Worm (Caenorhabditis elegans) whole organism, L3 larva: Measurements from ENCODE around the gene Y7A5A.2.

ENCODE experiments used
- R02D3.7 ChIP-seq: fragments of 150-350 bp; optimal IDR thresholded peaks from 2 replicates; lab custom pipeline; 2014; ENCODE audit warnings: missing biosample characterization, missing genetic modification characterization
- ZK546.5 ChIP-seq: sonication (generic microtip); optimal IDR thresholded peaks from 2 replicates; lab custom pipeline; 2017; ENCODE audit warnings: missing biosample characterization, missing genetic modification characterization
- aly-2 ChIP-seq: fragments of 150-350 bp; optimal IDR thresholded peaks from 2 replicates; lab custom pipeline; 2014; ENCODE audit warnings: missing biosample characterization, missing genetic modification characterization
- ama-1 ChIP-seq: fragments of 150-350 bp; optimal IDR thresholded peaks from 2 replicates; lab custom pipeline; 2018
- ceh-16 ChIP-seq: sonication (generic microtip); optimal IDR thresholded peaks from 2 replicates; lab custom pipeline; 2017; ENCODE audit warnings: missing biosample characterization, missing genetic modification characterization
- ceh-28 ChIP-seq: fragments of 150-350 bp; optimal IDR thresholded peaks from 2 replicates; lab custom pipeline; 2014; ENCODE audit warnings: missing biosample characterization, missing genetic modification reagents, missing genetic modification characterization
- ceh-82 ChIP-seq: fragments of 150-350 bp; optimal IDR thresholded peaks from 2 replicates; lab custom pipeline; 2014; ENCODE audit warnings: missing biosample characterization, missing genetic modification characterization
- ceh-9 ChIP-seq: sonication (generic microtip); optimal IDR thresholded peaks from 2 replicates; lab custom pipeline; 2018; ENCODE audit warnings: missing biosample characterization, missing genetic modification characterization
- daf-12 ChIP-seq: fragments of 150-350 bp; optimal IDR thresholded peaks from 2 replicates; lab custom pipeline; 2014; ENCODE audit warnings: missing biosample characterization, missing genetic modification reagents, missing genetic modification characterization
- egl-27 ChIP-seq: sonication (generic microtip); optimal IDR thresholded peaks from 4 replicates; lab custom pipeline; 2017; ENCODE audit warnings: missing biosample characterization, missing genetic modification reagents, missing genetic modification characterization
- egl-5 ChIP-seq: fragments of 150-350 bp; optimal IDR thresholded peaks from 2 replicates; lab custom pipeline; 2017; ENCODE audit warnings: missing biosample characterization, missing genetic modification reagents, missing genetic modification characterization, inconsistent platforms
- elt-1 ChIP-seq: fragments of 150-350 bp; optimal IDR thresholded peaks from 2 replicates; lab custom pipeline; 2014; ENCODE audit warnings: missing biosample characterization, missing genetic modification characterization
- elt-2 ChIP-seq: sonication (generic microtip); optimal IDR thresholded peaks from 2 replicates; lab custom pipeline; 2016; ENCODE audit warnings: missing genetic modification reagents, mild to moderate bottlenecking, missing genetic modification characterization, missing compliant biosample characterization
- elt-3 ChIP-seq, 3 experiments: fragments of 150-350 bp in 1 of 3; sonication (generic microtip) in 2 of 3; optimal IDR thresholded peaks; 2 replicates in 2 of 3; 4 replicates in 1 of 3; lab custom pipeline; 2014 to 2017; ENCODE audit warnings: missing biosample characterization in 3 of 3, missing genetic modification characterization in 3 of 3
- eor-1 ChIP-seq, 2 experiments: fragments of 150-350 bp; optimal IDR thresholded peaks; 2 replicates each; lab custom pipeline; 2014 to 2018; ENCODE audit warnings: missing biosample characterization in 2 of 2, missing genetic modification characterization in 2 of 2
- fkh-10 ChIP-seq: sonication (generic microtip); optimal IDR thresholded peaks from 2 replicates; lab custom pipeline; 2017; ENCODE audit warnings: missing biosample characterization, missing genetic modification reagents, missing genetic modification characterization
- fkh-2 ChIP-seq: fragments of 150-350 bp; optimal IDR thresholded peaks from 2 replicates; lab custom pipeline; 2014; ENCODE audit warnings: missing biosample characterization, missing genetic modification reagents, missing genetic modification characterization
- fos-1 ChIP-seq: fragments of 150-350 bp; optimal IDR thresholded peaks from 2 replicates; lab custom pipeline; 2014; ENCODE audit warnings: missing biosample characterization, missing genetic modification characterization
- hmg-11 ChIP-seq: sonication (generic microtip); optimal IDR thresholded peaks from 2 replicates; lab custom pipeline; 2016; ENCODE audit warnings: missing genetic modification characterization, missing compliant biosample characterization
- jun-1 ChIP-seq: fragments of 150-350 bp; optimal IDR thresholded peaks from 2 replicates; lab custom pipeline; 2014; ENCODE audit warnings: missing biosample characterization, missing genetic modification reagents, missing genetic modification characterization
- lin-15B ChIP-seq: fragments of 150-350 bp; optimal IDR thresholded peaks from 2 replicates; lab custom pipeline; 2014; ENCODE audit warnings: missing biosample characterization, missing genetic modification characterization
- lin-39 ChIP-seq: fragments of 150-350 bp; optimal IDR thresholded peaks from 2 replicates; lab custom pipeline; 2018; ENCODE audit warnings: missing biosample characterization, missing genetic modification reagents, missing genetic modification characterization
- lsy-12 ChIP-seq: sonication (generic microtip); optimal IDR thresholded peaks from 2 replicates; lab custom pipeline; 2016; ENCODE audit warnings: mild to moderate bottlenecking, missing genetic modification characterization, missing compliant biosample characterization
- mdl-1 ChIP-seq: fragments of 150-350 bp; optimal IDR thresholded peaks from 2 replicates; lab custom pipeline; 2014; ENCODE audit warnings: missing biosample characterization, missing genetic modification characterization
- mml-1 ChIP-seq: fragments of 150-350 bp; sonication (generic microtip); optimal IDR thresholded peaks from 3 replicates; lab custom pipeline; 2014; ENCODE audit warnings: missing biosample characterization, missing genetic modification characterization
- nfya-1 ChIP-seq: sonication (generic microtip); optimal IDR thresholded peaks from 2 replicates; lab custom pipeline; 2017; ENCODE audit warnings: missing genetic modification characterization, mild to moderate bottlenecking, missing compliant biosample characterization, antibody characterized with exemption, moderate library complexity; ENCODE audit not compliant: insufficient read depth
- nhr-11 ChIP-seq: fragments of 150-350 bp; optimal IDR thresholded peaks from 2 replicates; lab custom pipeline; 2014; ENCODE audit warnings: missing biosample characterization, missing genetic modification characterization
- nhr-12 ChIP-seq: fragments of 150-350 bp; optimal IDR thresholded peaks from 2 replicates; lab custom pipeline; 2014; ENCODE audit warnings: missing biosample characterization, missing genetic modification characterization
- nhr-23 ChIP-seq: fragments of 150-350 bp; optimal IDR thresholded peaks from 2 replicates; lab custom pipeline; 2014; ENCODE audit warnings: missing biosample characterization, missing genetic modification reagents, missing genetic modification characterization
- nhr-237 ChIP-seq: fragments of 150-350 bp; optimal IDR thresholded peaks from 2 replicates; lab custom pipeline; 2014; ENCODE audit warnings: missing biosample characterization, missing genetic modification characterization
- nhr-25 ChIP-seq: sonication (generic microtip); optimal IDR thresholded peaks from 2 replicates; lab custom pipeline; 2017; ENCODE audit warnings: missing biosample characterization, missing genetic modification characterization
- nhr-28 ChIP-seq: fragments of 150-350 bp; optimal IDR thresholded peaks from 2 replicates; lab custom pipeline; 2014; ENCODE audit warnings: missing biosample characterization, missing genetic modification characterization
- nhr-43 ChIP-seq: sonication (generic microtip); optimal IDR thresholded peaks from 2 replicates; lab custom pipeline; 2016; ENCODE audit warnings: mild to moderate bottlenecking, missing genetic modification characterization, missing compliant biosample characterization; ENCODE audit not compliant: poor library complexity, severe bottlenecking
- nhr-67 ChIP-seq: fragments of 150-350 bp; optimal IDR thresholded peaks from 2 replicates; lab custom pipeline; 2014; ENCODE audit warnings: missing biosample characterization, missing genetic modification characterization
- nhr-76 ChIP-seq: fragments of 150-350 bp; sonication (generic microtip); optimal IDR thresholded peaks from 5 replicates; lab custom pipeline; 2014; ENCODE audit warnings: missing biosample characterization, missing genetic modification characterization
- nhr-77 ChIP-seq: fragments of 150-350 bp; optimal IDR thresholded peaks from 2 replicates; lab custom pipeline; 2014; ENCODE audit warnings: missing biosample characterization, missing genetic modification characterization
- pha-4 ChIP-seq: fragments of 150-350 bp; optimal IDR thresholded peaks from 2 replicates; lab custom pipeline; 2014; ENCODE audit warnings: missing biosample characterization, missing genetic modification reagents, missing genetic modification characterization
- pqm-1 ChIP-seq: fragments of 150-350 bp; optimal IDR thresholded peaks from 2 replicates; lab custom pipeline; 2017; ENCODE audit warnings: missing biosample characterization, missing genetic modification characterization, inconsistent platforms
- sea-2 ChIP-seq: fragments of 150-350 bp; sonication (generic microtip); optimal IDR thresholded peaks from 4 replicates; lab custom pipeline; 2014; ENCODE audit warnings: missing biosample characterization, missing genetic modification reagents, missing genetic modification characterization
- skn-1 ChIP-seq: fragments of 150-350 bp; optimal IDR thresholded peaks from 2 replicates; lab custom pipeline; 2014; ENCODE audit warnings: missing biosample characterization, missing genetic modification characterization
- snpc-4 ChIP-seq: fragments of 150-350 bp; optimal IDR thresholded peaks from 2 replicates; lab custom pipeline; 2014; ENCODE audit warnings: missing biosample characterization, missing genetic modification characterization
- tbx-2 ChIP-seq: sonication (generic microtip); optimal IDR thresholded peaks from 2 replicates; lab custom pipeline; 2016; ENCODE audit warnings: mild to moderate bottlenecking, missing genetic modification characterization, missing compliant biosample characterization
- unc-39 ChIP-seq: sonication (generic microtip); optimal IDR thresholded peaks from 4 replicates; lab custom pipeline; 2017; ENCODE audit warnings: missing biosample characterization, missing genetic modification characterization
- unc-62 ChIP-seq: fragments of 150-350 bp; sonication (generic microtip); optimal IDR thresholded peaks from 4 replicates; lab custom pipeline; 2014; ENCODE audit warnings: missing biosample characterization, missing genetic modification reagents, missing genetic modification characterization
- zag-1 ChIP-seq: fragments of 150-350 bp; optimal IDR thresholded peaks from 2 replicates; lab custom pipeline; 2014; ENCODE audit warnings: missing biosample characterization, missing genetic modification characterization
- ztf-11 ChIP-seq: fragments of 150-350 bp; optimal IDR thresholded peaks from 2 replicates; lab custom pipeline; 2014; ENCODE audit warnings: missing biosample characterization, missing genetic modification characterization
- ztf-4 ChIP-seq: fragments of 150-350 bp; optimal IDR thresholded peaks from 2 replicates; lab custom pipeline; 2014; ENCODE audit warnings: missing biosample characterization, missing genetic modification characterization

Y7A5A.2 gene

DNA sequence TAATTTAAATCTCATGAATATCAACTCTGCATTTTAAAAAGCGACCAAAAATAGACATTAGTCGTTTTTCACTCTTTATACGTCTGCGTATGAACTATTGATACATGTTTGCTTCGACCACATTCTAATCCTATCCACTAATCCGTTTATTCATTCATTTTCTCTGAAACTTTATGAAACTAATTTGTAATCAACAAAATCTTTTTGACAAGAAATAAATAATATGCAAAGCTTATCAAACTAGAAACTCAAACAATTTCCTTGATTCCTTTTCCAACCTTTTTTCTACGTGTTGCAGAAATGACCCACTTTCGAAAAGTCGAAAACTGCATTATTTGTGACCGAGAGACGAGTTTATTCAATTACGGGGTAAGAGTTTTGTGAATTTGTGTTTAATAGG, 30.2 kb downstream of the Y7A5A.2 start, which contains the start of gene nhr-255:
TSS of gene nhr-255 (plus strand) at position 301 of the 400 bp plus-strand sequence.
- TF ChIP-seq mdl-1 (tag; lab: Kevin White, UChicago) (no peak), daf-12 (no peak), nhr-25 (tag; lab: Kevin White, UChicago) (no peak), ceh-16 (tag; lab: Kevin White, UChicago) (no peak), egl-5 (tag; lab: Kevin White, UChicago) (no peak), lsy-12 (no peak), nhr-11 (tag; lab: Kevin White, UChicago) (no peak), nhr-237 (tag; lab: Kevin White, UChicago) (no peak), lin-15B (tag; lab: Kevin White, UChicago) (no peak), ceh-9 (tag; lab: Kevin White, UChicago) (no peak), nhr-76 (tag; lab: Kevin White, UChicago) (no peak), fos-1 (tag; lab: Kevin White, UChicago) (no peak), nhr-23 (tag; lab: Kevin White, UChicago) (no peak), zag-1 (tag; lab: Kevin White, UChicago) (no peak), pqm-1 (tag; lab: Kevin White, UChicago) (no peak), mml-1 (tag; lab: Kevin White, UChicago) (no peak), elt-2 (tag; lab: Kevin White, UChicago) (no peak)

DNA sequence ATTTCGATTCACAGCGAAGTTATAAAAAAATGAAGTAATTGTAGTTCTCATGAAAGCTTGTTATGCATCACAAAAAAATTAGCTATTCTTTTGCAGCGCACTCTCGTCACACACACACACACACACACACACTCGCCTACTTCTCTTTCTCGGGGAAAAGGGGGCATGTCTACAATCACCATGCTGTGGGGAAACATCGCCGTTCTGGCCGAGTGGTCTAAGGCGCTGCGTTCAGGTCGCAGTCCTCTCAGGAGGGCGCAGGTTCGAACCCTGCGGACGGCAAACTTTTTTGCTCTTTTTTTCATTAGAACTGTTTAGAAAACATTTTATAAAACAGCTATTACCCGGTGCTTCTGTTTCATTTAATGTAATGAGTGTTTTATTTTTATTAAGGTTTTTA, 30.7 kb downstream of the Y7A5A.2 start:
- no peak for TF ChIP-seq ztf-11 (tag; lab: Kevin White, UChicago)
- no peak for TF ChIP-seq ama-1
- TF ChIP-seq nhr-67 (tag; lab: Kevin White, UChicago): no peak
- no peak for TF ChIP-seq mdl-1 (tag; lab: Kevin White, UChicago)
- peak; percentile 20 for TF ChIP-seq skn-1 (tag; lab: Kevin White, UChicago)
- no peak for TF ChIP-seq nhr-76 (tag; lab: Kevin White, UChicago)
- no peak for TF ChIP-seq ceh-9 (tag; lab: Kevin White, UChicago)
- peak; percentile 94 for TF ChIP-seq hmg-11
- TF ChIP-seq pha-4 (tag; lab: Kevin White, UChicago): peak; percentile 47
- TF ChIP-seq elt-2 (tag; lab: Kevin White, UChicago): peak; percentile 48
- TF ChIP-seq ceh-16 (tag; lab: Kevin White, UChicago): no peak
- TF ChIP-seq nhr-237 (tag; lab: Kevin White, UChicago): no peak
- no peak for TF ChIP-seq zag-1 (tag; lab: Kevin White, UChicago)
- TF ChIP-seq nhr-11 (tag; lab: Kevin White, UChicago): no peak
- peak; percentile 28 for TF ChIP-seq R02D3.7 (tag; lab: Kevin White, UChicago)
- no peak for TF ChIP-seq sea-2 (GFP tag; lab: Kevin White, UChicago)
- no peak for TF ChIP-seq fos-1 (tag; lab: Kevin White, UChicago)
- no peak for TF ChIP-seq nhr-28 (tag; lab: Kevin White, UChicago)
- TF ChIP-seq nhr-25 (tag; lab: Kevin White, UChicago): peak; percentile 15
- TF ChIP-seq ztf-4 (tag; lab: Kevin White, UChicago): no peak
- TF ChIP-seq nhr-77 (tag; lab: Kevin White, UChicago): no peak
- no peak for TF ChIP-seq egl-5 (tag; lab: Kevin White, UChicago)
- TF ChIP-seq mml-1 (tag; lab: Kevin White, UChicago): no peak
- TF ChIP-seq elt-1: no peak
- TF ChIP-seq daf-12: no peak
- TF ChIP-seq ZK546.5 (tag; lab: Kevin White, UChicago): no peak
- no peak for TF ChIP-seq unc-39 (tag; lab: Kevin White, UChicago)
- TF ChIP-seq snpc-4: peak; percentile 41
- peak; percentile 67 for TF ChIP-seq ceh-82 (tag; lab: Kevin White, UChicago)
- TF ChIP-seq tbx-2 (tag; lab: Kevin White, UChicago): peak; percentile 44
- peak; percentile 30 for TF ChIP-seq ceh-28 (tag; lab: Kevin White, UChicago)
- no peak for TF ChIP-seq unc-62
- TF ChIP-seq nfya-1 (tag; lab: Kevin White, UChicago): peak; percentile 45
- peak; percentile 40 for TF ChIP-seq jun-1 (tag; lab: Kevin White, UChicago)
- TF ChIP-seq pqm-1 (tag; lab: Kevin White, UChicago): peak; percentile 50
- TF ChIP-seq fkh-2: no peak
- no peak for TF ChIP-seq egl-27 (tag; lab: Kevin White, UChicago)
- TF ChIP-seq fkh-10 (GFP tag; lab: Kevin White, UChicago): no peak
- TF ChIP-seq nhr-23 (tag; lab: Kevin White, UChicago): peak; percentile 29
- TF ChIP-seq nhr-12 (tag; lab: Kevin White, UChicago): no peak
- TF ChIP-seq lin-39: peak; percentile 55
- TF ChIP-seq nhr-43 (tag; lab: Kevin White, UChicago): peak; percentile 46
- TF ChIP-seq elt-3 (tag; optimal IDR thresholded peaks at IDR 0.05; lab: Kevin White, UChicago): no peak
- TF ChIP-seq eor-1 (tag; optimal IDR thresholded peaks at IDR 0.05; lab: Kevin White, UChicago): no peak
- peak; percentile 20 for TF ChIP-seq lsy-12
- TF ChIP-seq aly-2 (tag; lab: Kevin White, UChicago): no peak
- peak; percentile 93 for TF ChIP-seq lin-15B (tag; lab: Kevin White, UChicago)
